Fruit fly (Drosophila melanogaster): ENCODE measurements around the gene CG32204.

DNA sequence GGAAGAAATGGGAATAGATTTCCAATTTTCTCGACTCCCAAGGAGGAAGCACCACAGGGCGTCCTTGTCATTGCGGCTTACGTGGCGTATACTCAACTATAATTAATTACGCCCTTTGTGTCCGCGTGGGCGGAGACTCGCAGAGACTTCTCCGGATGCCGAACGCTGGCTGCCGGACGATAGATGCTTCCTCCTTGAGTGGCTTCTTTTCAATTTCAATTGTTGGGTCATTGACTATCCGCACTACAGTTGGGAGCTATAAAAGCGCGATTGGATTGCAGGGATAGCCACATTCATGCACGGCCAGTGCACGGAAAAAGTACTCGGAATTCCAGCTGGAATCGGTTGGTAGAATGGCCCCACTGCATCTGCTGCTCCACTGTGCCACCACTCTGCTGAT lies 38.8 kb upstream of the CG32204 start, which contains the start of gene CG14075:
- TF ChIP-seq Ets96B (tag; optimal IDR thresholded peaks at IDR 0.05): no peak
- no peak for TF ChIP-seq CG6854 (GFP tag; optimal IDR thresholded peaks at IDR 0.05)
- no peak for TF ChIP-seq OdsH (GFP tag; optimal IDR thresholded peaks at IDR 0.05)
